Worm (Caenorhabditis elegans): Measurements from ENCODE around the gene ZK742.3.
A peak's percentile ranks its signal among the peaks of the same experiment; 100 is the strongest.

The ZK742.3 gene

DNA sequence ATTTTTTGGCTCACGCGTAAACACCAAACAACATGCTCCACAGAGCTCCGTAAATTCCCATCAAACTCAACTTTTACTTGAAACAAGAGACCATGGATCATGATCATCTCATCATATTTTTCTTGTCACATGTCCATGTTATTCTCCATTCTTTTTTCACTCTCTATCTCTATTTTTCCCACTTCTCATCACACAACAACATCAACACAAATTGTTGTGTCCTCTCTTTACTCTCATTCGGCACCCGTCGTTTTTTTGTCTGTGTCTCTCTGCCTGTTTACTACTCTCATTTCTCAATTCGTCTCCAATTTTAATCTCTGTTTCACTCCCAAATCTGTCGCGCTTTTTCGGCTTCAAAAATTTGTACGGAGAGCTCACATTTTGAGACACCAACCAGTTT lies 50.4 kb downstream of the ZK742.3 start:
- no peak for TF ChIP-seq ceh-82 (tag; optimal IDR thresholded peaks at IDR 0.05)
- no peak for TF ChIP-seq elt-1 (tag; optimal IDR thresholded peaks at IDR 0.05)
- no peak for TF ChIP-seq sem-4 (tag; optimal IDR thresholded peaks at IDR 0.05)
- no peak for TF ChIP-seq skn-1 (tag; optimal IDR thresholded peaks at IDR 0.05)
- TF ChIP-seq sma-3 (GFP tag; optimal IDR thresholded peaks at IDR 0.05): peak; percentile 21
- no peak for TF ChIP-seq dmd-4 (tag; optimal IDR thresholded peaks at IDR 0.05)
- peak; percentile 80 for TF ChIP-seq unc-55 (GFP tag; optimal IDR thresholded peaks at IDR 0.05)
- TF ChIP-seq nhr-77 (tag; optimal IDR thresholded peaks at IDR 0.05): no peak
- TF ChIP-seq ztf-1 (GFP tag; conservative IDR thresholded peaks at IDR 0.05): no peak
- no peak for TF ChIP-seq alr-1 (tag; optimal IDR thresholded peaks at IDR 0.05)
- no peak for TF ChIP-seq peb-1 (tag; optimal IDR thresholded peaks at IDR 0.05)
- TF ChIP-seq ZK546.5 (tag; optimal IDR thresholded peaks at IDR 0.05): no peak
- TF ChIP-seq nhr-23 (tag; optimal IDR thresholded peaks at IDR 0.05): no peak
- TF ChIP-seq lin-39 (tag; optimal IDR thresholded peaks at IDR 0.05): no peak
- no peak for TF ChIP-seq nhr-6 (tag; optimal IDR thresholded peaks at IDR 0.05)
- TF ChIP-seq blmp-1 (tag; optimal IDR thresholded peaks at IDR 0.05; ENCODE audit: insufficient read depth): no peak
- peak; percentile 23 for TF ChIP-seq fos-1 (tag; optimal IDR thresholded peaks at IDR 0.05)
- no peak for TF ChIP-seq unc-39 (tag; optimal IDR thresholded peaks at IDR 0.05)
- no peak for TF ChIP-seq ceh-16 (tag; optimal IDR thresholded peaks at IDR 0.05)
- TF ChIP-seq nhr-25 (tag; optimal IDR thresholded peaks at IDR 0.05): peak; percentile 24
- TF ChIP-seq gmeb-1 (tag; optimal IDR thresholded peaks at IDR 0.05): peak; percentile 40
- peak; percentile 12 for TF ChIP-seq nhr-21 (tag; optimal IDR thresholded peaks at IDR 0.05)
- no peak for TF ChIP-seq ztf-11 (tag; optimal IDR thresholded peaks at IDR 0.05)
- no peak for TF ChIP-seq Y55F3AM.14 (GFP tag; optimal IDR thresholded peaks at IDR 0.05)
- no peak for TF ChIP-seq nhr-11 (tag; optimal IDR thresholded peaks at IDR 0.05)
- TF ChIP-seq crh-2 (tag; optimal IDR thresholded peaks at IDR 0.05): peak; percentile 75
- TF ChIP-seq mdl-1 (tag; optimal IDR thresholded peaks at IDR 0.05): peak in 1 of 2 experiments; percentile 73
- peak; percentile 81 for TF ChIP-seq mab-5 (tag; optimal IDR thresholded peaks at IDR 0.05)
- peak; percentile 69 for TF ChIP-seq sma-9 (GFP tag; optimal IDR thresholded peaks at IDR 0.05)
- TF ChIP-seq sma-9 (tag; optimal IDR thresholded peaks at IDR 0.05): no peak
- peak in 1 of 2 experiments; percentile 70 for TF ChIP-seq lsy-2 (tag; optimal IDR thresholded peaks at IDR 0.05)
- no peak for TF ChIP-seq ztf-4 (tag; optimal IDR thresholded peaks at IDR 0.05)
- no peak for TF ChIP-seq lin-11 (tag; optimal IDR thresholded peaks at IDR 0.05)
- no peak for TF ChIP-seq R02D3.7 (tag; optimal IDR thresholded peaks at IDR 0.05)
- peak; percentile 87 for TF ChIP-seq nhr-129 (tag; optimal IDR thresholded peaks at IDR 0.05)
- no peak for TF ChIP-seq ama-1 (optimal IDR thresholded peaks at IDR 0.05)
- TF ChIP-seq nhr-237 (tag; optimal IDR thresholded peaks at IDR 0.05): no peak
- TF ChIP-seq F13H6.1 (tag; optimal IDR thresholded peaks at IDR 0.05): peak; percentile 36
- no peak for TF ChIP-seq aly-2 (tag; optimal IDR thresholded peaks at IDR 0.05)
- TF ChIP-seq snpc-4 (tag; optimal IDR thresholded peaks at IDR 0.05): no peak
- peak; percentile 26 for TF ChIP-seq lin-13 (GFP tag; optimal IDR thresholded peaks at IDR 0.05)
- TF ChIP-seq zag-1 (tag; optimal IDR thresholded peaks at IDR 0.05): peak; percentile 12
- no peak for TF ChIP-seq nhr-12 (tag; optimal IDR thresholded peaks at IDR 0.05)
- TF ChIP-seq egl-27 (tag; optimal IDR thresholded peaks at IDR 0.05): peak; percentile 60
- TF ChIP-seq C34F6.9 (tag; optimal IDR thresholded peaks at IDR 0.05): peak; percentile 82
- peak; percentile 24 for TF ChIP-seq unc-62 (GFP tag; optimal IDR thresholded peaks at IDR 0.05)
- TF ChIP-seq mbf-1 (tag; optimal IDR thresholded peaks at IDR 0.05): no peak
- TF ChIP-seq elt-3 (tag; optimal IDR thresholded peaks at IDR 0.05): no peak
- no peak for TF ChIP-seq nhr-10 (tag; optimal IDR thresholded peaks at IDR 0.05)

Measured in whole organism, L2 larva.